Worm (Caenorhabditis elegans): ENCODE results near the gene mrp-5.

The mrp-5 gene

DNA sequence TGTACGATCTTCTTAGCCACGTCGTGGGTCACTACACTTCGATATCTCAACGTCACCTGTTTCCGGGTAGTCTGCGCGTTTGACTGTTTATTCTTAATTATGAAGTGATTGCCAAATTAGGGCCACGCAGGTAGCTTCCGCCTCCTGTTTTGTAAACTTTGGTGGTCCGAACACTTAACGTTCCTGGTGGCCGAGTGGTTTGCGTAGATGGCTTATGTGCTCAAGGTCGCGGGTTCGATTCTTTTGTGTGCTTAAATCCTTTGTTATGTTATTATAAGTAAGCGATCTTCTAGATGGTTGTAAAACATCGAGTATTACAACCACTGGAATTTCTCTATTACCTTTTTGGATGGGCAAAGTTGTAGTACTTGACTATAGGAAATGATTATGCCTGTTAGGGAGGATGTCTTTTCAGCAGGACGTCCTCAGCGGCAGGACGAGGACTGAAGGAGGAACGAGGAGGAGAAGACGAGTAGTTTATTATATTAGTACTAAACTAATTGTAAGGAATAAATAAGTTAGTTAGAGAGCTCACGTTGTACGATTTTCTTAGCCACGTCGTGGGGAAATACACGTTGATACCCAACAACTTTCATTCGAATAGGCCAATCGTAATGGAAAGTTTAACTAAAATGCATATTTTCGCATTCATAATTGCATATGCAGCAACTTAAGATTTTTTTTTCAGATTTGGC is 30.9 kb upstream of the mrp-5 start:
- 0 out of 2 replicates have a peak, but pooled peaks have one; percentile 19 for TF ChIP-seq F26F4.8 (GFP tag; conservative IDR thresholded peaks at IDR 0.05)
- peak; percentile 14 for TF ChIP-seq mes-2 (tag; optimal IDR thresholded peaks at IDR 0.05; ENCODE audit: poor library complexity, severe bottlenecking)
- no peak for TF ChIP-seq nhr-77 (tag; optimal IDR thresholded peaks at IDR 0.05)
- TF ChIP-seq lim-7 (GFP tag; IDR thresholded peaks at IDR 0.05): 0 out of 2 replicates have a peak, but pooled peaks have one; percentile 13
- peak; percentile 44 for TF ChIP-seq ces-1 (GFP tag; optimal IDR thresholded peaks at IDR 0.05)
- peak; percentile 91 for TF ChIP-seq aha-1 (tag)
- no peak for TF ChIP-seq ceh-82 (tag; optimal IDR thresholded peaks at IDR 0.05)
- no peak for TF ChIP-seq php-3 (GFP tag; IDR thresholded peaks at IDR 0.05)
- TF ChIP-seq snpc-1.2 (GFP tag; IDR thresholded peaks at IDR 0.05): 0 out of 2 replicates have a peak, but pooled peaks have one; percentile 35
- no peak for TF ChIP-seq nhr-42 (GFP tag; IDR thresholded peaks at IDR 0.05)

DNA sequence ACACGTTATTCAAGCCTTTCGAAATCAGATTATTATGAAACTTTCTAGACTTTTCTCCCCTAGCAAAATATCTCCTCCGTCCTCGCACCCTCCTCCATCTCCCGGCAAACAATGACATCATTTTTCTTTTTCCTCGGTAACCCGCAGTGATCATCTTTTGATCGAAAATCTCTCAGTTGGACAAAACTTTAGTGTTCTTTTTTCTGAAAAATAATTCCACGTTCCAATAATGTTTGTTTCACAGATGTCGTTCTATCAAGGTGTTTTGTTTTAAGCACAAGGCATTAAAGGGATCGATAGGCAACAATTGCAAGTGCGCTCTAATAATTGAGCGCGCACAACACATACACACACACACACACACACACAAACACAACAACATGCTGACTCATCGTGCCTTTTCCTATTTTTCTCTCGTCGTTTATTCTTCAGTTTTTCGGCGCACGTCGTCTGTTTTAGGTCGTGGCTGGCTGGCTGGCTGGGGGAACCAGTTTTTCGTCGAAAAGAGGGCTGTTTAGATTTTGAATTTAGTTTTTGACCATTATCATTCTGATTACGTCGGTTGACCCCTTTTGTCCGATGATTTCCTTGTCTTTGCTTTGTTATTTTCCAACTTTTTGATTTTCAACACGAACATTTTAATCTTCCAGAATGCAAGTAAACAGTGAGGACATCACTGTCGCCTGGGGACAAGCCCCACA is 29.5 kb upstream of the mrp-5 start, which contains the start of gene F20D1.3:
F20D1.3 (plus strand) TSS at position 651 of the 701 bp plus-strand sequence.
- TF ChIP-seq set-16 (GFP tag; IDR thresholded peaks at IDR 0.05) (no peak), nhr-28 (tag; optimal IDR thresholded peaks at IDR 0.05) (peak; percentile 89), nhr-77 (tag; optimal IDR thresholded peaks at IDR 0.05) (peak; percentile 29), hlh-30 (tag; optimal IDR thresholded peaks at IDR 0.05; ENCODE audit: insufficient read depth) (peak; percentile 70), F44E2.7 (GFP tag; IDR thresholded peaks at IDR 0.05) (no peak), jun-1 (tag; optimal IDR thresholded peaks at IDR 0.05) (peak; percentile 60), Y105C5A.15 (GFP tag; IDR thresholded peaks at IDR 0.05) (no peak), nhr-10 (tag; optimal IDR thresholded peaks at IDR 0.05) (no peak), mxl-3 (GFP tag; optimal IDR thresholded peaks at IDR 0.05) (peak; percentile 72), lim-7 (GFP tag; IDR thresholded peaks at IDR 0.05) (no peak), ztf-7 (tag; optimal IDR thresholded peaks at IDR 0.05) (peak; percentile 0), madf-5 (GFP tag; IDR thresholded peaks at IDR 0.05) (no peak), nhr-76 (tag; optimal IDR thresholded peaks at IDR 0.05) (no peak), spr-1 (tag; optimal IDR thresholded peaks at IDR 0.05) (peak; percentile 11), unc-62 (GFP tag; optimal IDR thresholded peaks at IDR 0.05 in 1 of 2) (peak in 1 of 2 experiments; percentile 79), unc-62 (tag; optimal IDR thresholded peaks at IDR 0.05) (no peak), daf-8 (GFP tag; IDR thresholded peaks at IDR 0.05) (no peak), T20F7.1 (GFP tag; optimal IDR thresholded peaks at IDR 0.05) (peak; percentile 72), egl-27 (tag; optimal IDR thresholded peaks at IDR 0.05) (no peak), lsy-2 (tag; optimal IDR thresholded peaks at IDR 0.05) (peak; percentile 17 to 70), F37D6.2 (tag; optimal IDR thresholded peaks at IDR 0.05) (no peak), lin-29 (GFP tag; IDR thresholded peaks at IDR 0.05) (no peak), rbr-2 (tag; optimal IDR thresholded peaks at IDR 0.05) (peak; percentile 59), snpc-1.2 (GFP tag; IDR thresholded peaks at IDR 0.05) (no peak), fkh-10 (GFP tag; optimal IDR thresholded peaks at IDR 0.05) (peak; percentile 61), ztf-11 (tag; optimal IDR thresholded peaks at IDR 0.05) (no peak), daf-16 (GFP tag; optimal IDR thresholded peaks at IDR 0.05) (peak in 1 of 2 experiments; percentile 24), daf-16 (tag; optimal IDR thresholded peaks at IDR 0.05) (peak; percentile 71), dpl-1 (GFP tag; optimal IDR thresholded peaks at IDR 0.05) (peak; percentile 65), dve-1 (tag; optimal IDR thresholded peaks at IDR 0.05; ENCODE audit: insufficient read depth) (peak; percentile 75), ceh-28 (tag; optimal IDR thresholded peaks at IDR 0.05) (no peak), skn-1 (tag; optimal IDR thresholded peaks at IDR 0.05) (no peak), nhr-11 (tag; optimal IDR thresholded peaks at IDR 0.05) (peak; percentile 38), mes-2 (tag; optimal IDR thresholded peaks at IDR 0.05; ENCODE audit: poor library complexity, severe bottlenecking) (peak; percentile 69), hmg-1.1 (GFP tag; IDR thresholded peaks at IDR 0.05) (peak; percentile 8; the same call in 1 of the 2 replicates), hif-1 (tag; optimal IDR thresholded peaks at IDR 0.05) (peak in 1 of 2 experiments; percentile 61), mep-1 (tag; optimal IDR thresholded peaks at IDR 0.05) (peak; percentile 86), unc-39 (tag; optimal IDR thresholded peaks at IDR 0.05) (no peak), aha-1 (tag) (peak; percentile 97), nhr-48 (tag; optimal IDR thresholded peaks at IDR 0.05) (peak; percentile 8), lin-13 (GFP tag; optimal IDR thresholded peaks at IDR 0.05) (peak; percentile 60), hlh-11 (tag; optimal IDR thresholded peaks at IDR 0.05) (peak; percentile 80)

Measured in whole organism, L4 larva.